Fruit fly (Drosophila melanogaster) whole organism, embryonic: ENCODE results near the gene CG1024.

Experiments used
- ATbp ChIP-seq: fragments of 200-800 bp; sonication (Bioruptor generic); optimal IDR thresholded peaks from 2 replicates; lab custom pipeline; 2017; ENCODE audit warnings: missing biosample characterization, mild to moderate bottlenecking, missing genetic modification characterization, missing genetic modification reagents
- Ada2b ChIP-seq: fragments of 200-800 bp; sonication (Bioruptor generic); IDR thresholded peaks from 2 replicates; pipeline ENCODE4 v1.3.6; 2022; ENCODE audit warnings: missing biosample characterization, missing genetic modification characterization
- CG10565 ChIP-seq: fragments of 200-800 bp; sonication (Bioruptor generic); optimal IDR thresholded peaks from 3 replicates; lab custom pipeline; 2016; ENCODE audit warnings: missing biosample characterization, mild to moderate bottlenecking, missing genetic modification characterization
- CG12155 ChIP-seq: fragments of 200-800 bp; sonication (Bioruptor generic); optimal IDR thresholded peaks from 3 replicates; lab custom pipeline; 2016; ENCODE audit warnings: missing biosample characterization, missing genetic modification characterization
- CG14965 ChIP-seq: fragments of 200-800 bp; sonication (Bioruptor generic); optimal IDR thresholded peaks from 2 replicates; lab custom pipeline; 2016; ENCODE audit warnings: missing biosample characterization, missing genetic modification characterization, borderline replicate concordance
- CG15011 ChIP-seq: fragments of 200-800 bp; sonication (Bioruptor generic); optimal IDR thresholded peaks from 3 replicates; lab custom pipeline; 2018; ENCODE audit warnings: missing biosample characterization, mild to moderate bottlenecking, missing genetic modification characterization
- CG30431 ChIP-seq: fragments of 200-800 bp; sonication (Bioruptor generic); optimal IDR thresholded peaks from 2 replicates; lab custom pipeline; 2017; ENCODE audit warnings: missing biosample characterization, missing genetic modification characterization
- CG31441 ChIP-seq: fragments of 200-800 bp; sonication (Bioruptor generic); IDR thresholded peaks from 2 replicates; pipeline ENCODE4 v1.3.6; 2022; ENCODE audit warnings: missing biosample characterization, missing genetic modification characterization
- CG32532 ChIP-seq: fragments of 200-800 bp; sonication (Bioruptor generic); IDR thresholded peaks from 2 replicates; pipeline ENCODE4 v1.3.6; 2022; ENCODE audit warnings: missing biosample characterization, missing genetic modification characterization
- CG3281 ChIP-seq: fragments of 200-800 bp; sonication (Bioruptor generic); optimal IDR thresholded peaks from 3 replicates; lab custom pipeline; 2017; ENCODE audit warnings: missing biosample characterization, mild to moderate bottlenecking, missing genetic modification characterization
- CG3726 ChIP-seq: fragments of 200-800 bp; sonication (Bioruptor generic); IDR thresholded peaks from 3 replicates; pipeline ENCODE4, ENCODE4 v1.3.6; 2022; ENCODE audit warnings: missing biosample characterization, missing genetic modification characterization
- CG43689 ChIP-seq: fragments of 200-800 bp; sonication (Bioruptor generic); IDR thresholded peaks from 2 replicates; pipeline ENCODE4 v1.3.6; 2022; ENCODE audit warnings: missing biosample characterization, missing genetic modification characterization
- CG5953 ChIP-seq: fragments of 200-800 bp; sonication (Bioruptor generic); IDR thresholded peaks from 2 replicates; pipeline ENCODE4 v1.3.6; 2022; ENCODE audit warnings: missing biosample characterization, missing genetic modification characterization
- CG7987 ChIP-seq: fragments of 200-800 bp; sonication (Bioruptor generic); optimal IDR thresholded peaks from 2 replicates; lab custom pipeline; 2018; ENCODE audit warnings: missing biosample characterization, mild to moderate bottlenecking, missing genetic modification characterization, moderate library complexity
- CTCF ChIP-seq: fragments of 200-800 bp; sonication (Bioruptor generic); optimal IDR thresholded peaks from 2 replicates; lab custom pipeline; 2017; ENCODE audit warnings: missing biosample characterization, mild to moderate bottlenecking, missing genetic modification characterization, moderate library complexity
- CkIIα-i1 ChIP-seq: fragments of 200-800 bp; sonication (Bioruptor generic); IDR thresholded peaks from 2 replicates; pipeline ENCODE4 v1.3.6; 2022; ENCODE audit warnings: missing biosample characterization, missing genetic modification characterization
- Doc2 ChIP-seq: fragments of 200-800 bp; sonication (Bioruptor generic); IDR thresholded peaks from 2 replicates; pipeline ENCODE4 v1.3.6; 2022; ENCODE audit warnings: missing biosample characterization, missing genetic modification characterization
- Doc3 ChIP-seq: fragments of 200-800 bp; sonication (Bioruptor generic); IDR thresholded peaks from 3 replicates; pipeline ENCODE4 v1.3.6; 2022; ENCODE audit warnings: missing biosample characterization, missing genetic modification characterization; ENCODE audit not compliant: partially characterized antibody
- ERR ChIP-seq: fragments of 200-800 bp; sonication (Bioruptor generic); optimal IDR thresholded peaks from 2 replicates; lab custom pipeline; 2016; ENCODE audit warnings: missing biosample characterization, missing genetic modification characterization
- Ets65A ChIP-seq: fragments of 200-800 bp; sonication (Bioruptor generic); peaks from one replicate; lab custom pipeline; 2016; ENCODE audit warnings: missing biosample characterization, missing genetic modification characterization
- Hr51 ChIP-seq, 2 experiments: fragments of 200-800 bp; sonication (Bioruptor generic); optimal IDR thresholded peaks; 2 replicates in 1 of 2; 3 replicates in 1 of 2; lab custom pipeline; 2016 to 2018; ENCODE audit warnings: missing biosample characterization in 2 of 2, missing genetic modification characterization in 2 of 2, mild to moderate bottlenecking in 1 of 2, moderate library complexity in 1 of 2
- Hsf ChIP-seq: fragments of 200-800 bp; sonication (Bioruptor generic); optimal IDR thresholded peaks from 3 replicates; lab custom pipeline; 2016; ENCODE audit warnings: missing biosample characterization, missing genetic modification characterization
- MESR4 ChIP-seq: fragments of 200-800 bp; sonication (Bioruptor generic); optimal IDR thresholded peaks from 2 replicates; lab custom pipeline; 2018; ENCODE audit warnings: missing biosample characterization, mild to moderate bottlenecking, missing genetic modification characterization, moderate library complexity
- MTF-1 ChIP-seq: fragments of 200-800 bp; sonication (Bioruptor generic); optimal IDR thresholded peaks from 2 replicates; lab custom pipeline; 2018; ENCODE audit warnings: missing biosample characterization, mild to moderate bottlenecking, missing genetic modification characterization, borderline replicate concordance
- Poxn ChIP-seq: fragments of 200-800 bp; sonication (Bioruptor generic); IDR thresholded peaks from 2 replicates; pipeline ENCODE4 v1.3.6; 2022; ENCODE audit warnings: missing biosample characterization, missing genetic modification characterization
- ara ChIP-seq: fragments of 200-800 bp; sonication (Bioruptor generic); IDR thresholded peaks from 2 replicates; pipeline ENCODE4 v1.3.6; 2022; ENCODE audit warnings: missing biosample characterization, missing genetic modification characterization
- ash1 ChIP-seq: fragments of 200-800 bp; sonication (Bioruptor generic); optimal IDR thresholded peaks from 2 replicates; lab custom pipeline; 2018; ENCODE audit warnings: missing biosample characterization, mild to moderate bottlenecking, missing genetic modification characterization
- btn ChIP-seq: fragments of 200-800 bp; sonication (Bioruptor generic); optimal IDR thresholded peaks from 2 replicates; lab custom pipeline; 2016; ENCODE audit warnings: missing biosample characterization, missing genetic modification characterization
- crol ChIP-seq: fragments of 200-800 bp; sonication (Bioruptor generic); IDR thresholded peaks from 2 replicates; pipeline ENCODE4 v1.3.6; 2022; ENCODE audit warnings: missing biosample characterization, missing genetic modification characterization
- emc ChIP-seq: fragments of 200-800 bp; sonication (Bioruptor generic); optimal IDR thresholded peaks from 2 replicates; lab custom pipeline; 2016; ENCODE audit warnings: missing biosample characterization, missing genetic modification characterization
- fd102C ChIP-seq: fragments of 200-800 bp; sonication (Bioruptor generic); optimal IDR thresholded peaks from 2 replicates; lab custom pipeline; 2018; ENCODE audit warnings: missing biosample characterization, mild to moderate bottlenecking, missing genetic modification characterization, moderate library complexity
- fru ChIP-seq: fragments of >200 bp; optimal IDR thresholded peaks from 2 replicates; lab custom pipeline; 2017
- gcm2 ChIP-seq: fragments of 200-800 bp; sonication (Bioruptor generic); optimal IDR thresholded peaks from 2 replicates; lab custom pipeline; 2016; ENCODE audit warnings: missing biosample characterization, missing genetic modification characterization
- gfzf ChIP-seq: fragments of 200-800 bp; sonication (Bioruptor generic); optimal IDR thresholded peaks from 2 replicates; lab custom pipeline; 2016; ENCODE audit warnings: missing biosample characterization, mild to moderate bottlenecking, missing genetic modification characterization, moderate library complexity
- h ChIP-seq: fragments of >200 bp; optimal IDR thresholded peaks from 2 replicates; lab custom pipeline; 2017
- hb ChIP-seq: fragments of 200-800 bp; sonication (Bioruptor generic); IDR thresholded peaks from 3 replicates; pipeline ENCODE4 v1.3.6; 2022; ENCODE audit warnings: missing biosample characterization, missing genetic modification characterization; ENCODE audit not compliant: partially characterized antibody
- inv ChIP-seq: fragments of 200-800 bp; sonication (Bioruptor generic); IDR thresholded peaks from 2 replicates; pipeline ENCODE4 v1.3.6; 2022; ENCODE audit warnings: missing biosample characterization, missing genetic modification characterization; ENCODE audit not compliant: partially characterized antibody
- lola ChIP-seq, 3 experiments: fragments of >200 bp in 2 of 3; fragments of 200-800 bp in 1 of 3; sonication (Bioruptor generic) in 1 of 3; optimal IDR thresholded peaks; 2 replicates each; lab custom pipeline; 2017 to 2019; ENCODE audit warnings: missing biosample characterization in 3 of 3, missing genetic modification characterization in 3 of 3, mild to moderate bottlenecking in 1 of 3, moderate library complexity in 1 of 3
- oc ChIP-seq: fragments of 200-800 bp; sonication (Bioruptor generic); optimal IDR thresholded peaks from 2 replicates; lab custom pipeline; 2018; ENCODE audit warnings: missing biosample characterization, mild to moderate bottlenecking, missing genetic modification characterization, moderate library complexity
- rib ChIP-seq: fragments of 200-800 bp; sonication (Bioruptor generic); IDR thresholded peaks from 2 replicates; pipeline ENCODE4 v1.3.6; 2022; ENCODE audit warnings: missing biosample characterization, missing genetic modification characterization
- schlank ChIP-seq: fragments of 200-800 bp; sonication (Bioruptor generic); optimal IDR thresholded peaks from 2 replicates; lab custom pipeline; 2018; ENCODE audit warnings: missing biosample characterization, mild to moderate bottlenecking, missing genetic modification characterization
- seq ChIP-seq: fragments of 200-800 bp; sonication (Bioruptor generic); IDR thresholded peaks from 2 replicates; pipeline ENCODE4 v1.3.6; 2022; ENCODE audit warnings: missing biosample characterization, missing genetic modification characterization
- shn ChIP-seq: fragments of 200-800 bp; sonication (Bioruptor generic); optimal IDR thresholded peaks from 3 replicates; lab custom pipeline; 2016; ENCODE audit warnings: missing biosample characterization, missing genetic modification characterization
- slp2 ChIP-seq: fragments of 200-800 bp; sonication (Bioruptor generic); optimal IDR thresholded peaks from 2 replicates; lab custom pipeline; 2016; ENCODE audit warnings: missing biosample characterization, missing genetic modification characterization
- sr ChIP-seq: fragments of 200-800 bp; sonication (Bioruptor generic); IDR thresholded peaks from 3 replicates; pipeline ENCODE4 v1.3.6; 2022; ENCODE audit warnings: missing biosample characterization, missing genetic modification characterization
- stc ChIP-seq: fragments of 200-800 bp; sonication (Bioruptor generic); IDR thresholded peaks from 2 replicates; pipeline ENCODE4 v1.3.6; 2022; ENCODE audit warnings: missing biosample characterization, missing genetic modification characterization
- ttk ChIP-seq: fragments of 200-800 bp; sonication (Bioruptor generic); IDR thresholded peaks from 2 replicates; pipeline ENCODE4 v2.1.2; 2022; ENCODE audit warnings: missing biosample characterization, missing genetic modification characterization
- unpg ChIP-seq: fragments of 200-800 bp; sonication (Bioruptor generic); optimal IDR thresholded peaks from 3 replicates; lab custom pipeline; 2018; ENCODE audit warnings: missing biosample characterization, mild to moderate bottlenecking, missing genetic modification characterization, moderate library complexity
- vvl ChIP-seq: fragments of 200-800 bp; sonication (Bioruptor generic); IDR thresholded peaks from 2 replicates; pipeline ENCODE4 v1.3.6; 2022; ENCODE audit warnings: missing biosample characterization, missing genetic modification characterization
- wdn ChIP-seq: fragments of 200-800 bp; sonication (Bioruptor generic); IDR thresholded peaks from 2 replicates; pipeline ENCODE4 v1.3.6; 2022; ENCODE audit warnings: missing biosample characterization, missing genetic modification characterization
- zfh1 ChIP-seq: fragments of 200-800 bp; sonication (Bioruptor generic); IDR thresholded peaks from 3 replicates; pipeline ENCODE4 v1.3.6; 2022; ENCODE audit warnings: missing biosample characterization, missing genetic modification characterization

CG1024 gene

DNA sequence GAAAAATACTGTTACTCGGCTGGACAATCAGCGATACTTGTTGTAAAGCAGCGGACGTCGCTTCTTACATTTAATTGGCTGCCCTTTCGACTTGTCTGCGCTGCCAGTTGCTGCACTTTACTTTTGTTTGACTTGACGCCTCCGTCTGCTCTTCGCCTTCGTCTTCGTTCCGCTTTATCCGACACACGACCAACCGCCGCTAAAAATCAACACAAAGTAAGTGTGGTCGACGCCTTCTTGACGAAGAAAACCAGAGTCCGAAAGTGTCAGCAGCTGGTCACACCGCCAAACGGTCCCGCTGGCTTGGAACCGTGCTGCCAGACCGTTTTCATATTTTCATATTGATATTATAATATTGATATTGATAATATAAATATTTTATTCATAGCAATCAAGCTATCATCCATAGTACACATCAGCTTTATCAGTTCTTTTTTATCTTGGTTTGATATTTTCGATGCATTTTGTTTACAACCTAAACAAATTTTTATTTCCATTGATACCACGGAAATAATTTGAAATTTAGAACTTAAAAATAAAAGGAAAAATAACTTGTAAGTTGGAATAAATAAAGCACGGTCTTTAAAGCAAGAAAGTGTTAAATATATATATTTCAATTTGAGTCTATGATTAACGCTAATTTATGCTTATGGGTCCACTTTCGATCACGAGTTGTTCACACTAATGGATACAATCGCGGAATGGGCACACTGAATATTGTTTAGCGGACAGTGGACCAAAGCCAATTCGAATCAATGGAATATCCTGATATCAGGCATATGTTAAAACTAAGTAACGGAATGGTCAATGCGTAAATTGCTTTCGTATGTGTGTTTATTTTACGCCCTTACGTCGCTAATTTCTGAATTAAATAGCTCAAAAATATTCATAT lies 25.8 kb upstream of the CG1024 start, which contains the start of gene Dmtn (continued):
- TF ChIP-seq vvl (GFP tag; lab: Robert Waterston, UW) (no peak), CG3281 (GFP tag; lab: Kevin White, UChicago) (no peak), MESR4 (GFP tag; lab: Kevin White, UChicago) (peak; percentile 59), CG32532 (GFP tag; lab: Robert Waterston, UW) (no peak), gcm2 (GFP tag; lab: Kevin White, UChicago) (no peak), unpg (GFP tag; lab: Kevin White, UChicago) (no peak), Hr51 (GFP tag; optimal IDR thresholded peaks at IDR 0.05; lab: Kevin White, UChicago) (peak; percentile 4 to 24), wdn (GFP tag; lab: Robert Waterston, UW) (no peak), CG7987 (GFP tag; lab: Kevin White, UChicago) (peak; percentile 72), CG43689 (GFP tag; lab: Robert Waterston, UW) (no peak), CG10565 (GFP tag; lab: Kevin White, UChicago) (no peak), ara (GFP tag; lab: Robert Waterston, UW) (no peak), Poxn (GFP tag; lab: Robert Waterston, UW) (no peak), MTF-1 (GFP tag; lab: Kevin White, UChicago) (peak; percentile 63), Hsf (GFP tag; lab: Kevin White, UChicago) (peak; percentile 17), ATbp (GFP tag; lab: Kevin White, UChicago) (no peak), sr (GFP tag; lab: Robert Waterston, UW) (no peak), gfzf (GFP tag; lab: Kevin White, UChicago) (peak; percentile 64), Doc3 (GFP tag; lab: Robert Waterston, UW) (no peak), shn (GFP tag; lab: Kevin White, UChicago) (no peak), fd102C (GFP tag; lab: Kevin White, UChicago) (peak; percentile 21), ttk (GFP tag; lab: Robert Waterston, UW) (no peak), CkIIα-i1 (no peak), Doc2 (GFP tag; lab: Robert Waterston, UW) (no peak), CG31441 (GFP tag; lab: Robert Waterston, UW) (no peak), schlank (tag; lab: Kevin White, UChicago) (no peak), CTCF (GFP tag; lab: Kevin White, UChicago) (no peak), btn (GFP tag; lab: Kevin White, UChicago) (no peak), ash1 (GFP tag; lab: Kevin White, UChicago) (no peak), crol (GFP tag; lab: Robert Waterston, UW) (no peak), CG5953 (GFP tag; lab: Robert Waterston, UW) (no peak), CG15011 (GFP tag; lab: Kevin White, UChicago) (peak; percentile 10), hb (GFP tag; lab: Robert Waterston, UW) (no peak), slp2 (peak; percentile 2), oc (tag; lab: Kevin White, UChicago) (peak; percentile 29), stc (no peak), seq (GFP tag; lab: Robert Waterston, UW) (no peak), emc (GFP tag; lab: Kevin White, UChicago) (peak; percentile 37), CG30431 (GFP tag; lab: Kevin White, UChicago) (peak; percentile 2), inv (GFP tag; lab: Robert Waterston, UW) (no peak), Ada2b (GFP tag; lab: Robert Waterston, UW) (no peak), CG12155 (GFP tag; lab: Kevin White, UChicago) (peak; percentile 33), rib (GFP tag; lab: Robert Waterston, UW) (no peak), fru (lab: Kevin White, UChicago) (no peak), h (lab: Kevin White, UChicago) (no peak), lola (GFP tag; optimal IDR thresholded peaks at IDR 0.05; lab: Kevin White, UChicago) (peak in 1 of 3 experiments; percentile 20), CG3726 (GFP tag; lab: Robert Waterston, UW) (no peak), zfh1 (GFP tag; lab: Robert Waterston, UW) (no peak), Ets65A (GFP tag; lab: Kevin White, UChicago) (no peak), CG14965 (no peak), ERR (GFP tag; lab: Kevin White, UChicago) (peak; percentile 41)
